Fruit fly (Drosophila melanogaster) S2 (cell line): ENCODE results near the gene kibra.

Source experiments
- CG8478 ChIP-seq: fragments of >200 bp; optimal IDR thresholded peaks from 2 replicates; lab custom pipeline; 2018
- CTCF ChIP-seq, 2 experiments: fragments of >200 bp; optimal IDR thresholded peaks; 2 replicates each; lab custom pipeline; 2018

dm6 chr3R:14706354-14706753, 17.7 kb downstream of the kibra start:
- TF ChIP-seq CTCF (optimal IDR thresholded peaks at IDR 0.05; lab: Kevin White, UChicago) = no peak
- no peak for TF ChIP-seq CG8478 (lab: Kevin White, UChicago)
